Worm (Caenorhabditis elegans) whole organism, L4/young adult: Measurements from ENCODE around the gene T10F2.2.

Source experiments
- dao-5 ChIP-seq: sonication (generic microtip); optimal IDR thresholded peaks from 2 replicates; lab custom pipeline; 2016; ENCODE audit warnings: missing genotype, missing genetic modification characterization, moderate library complexity, missing compliant biosample characterization
- him-1 ChIP-seq: sonication (generic microtip); optimal IDR thresholded peaks from 2 replicates; lab custom pipeline; 2016; ENCODE audit warnings: missing genotype, missing genetic modification reagents, missing genetic modification characterization, missing compliant biosample characterization

- TF ChIP-seq him-1 (tag; lab: Kevin White, UChicago) (no peak), dao-5 (no peak)
Observed at ce11 chrIII:5202641-5203040, 37.5 kb upstream of the T10F2.2 start.
